Fruit fly (Drosophila melanogaster) whole organism, embryonic: ENCODE results near the gene pyd.

ENCODE experiments used
- Asciz ChIP-seq: fragments of 200-800 bp; sonication (Bioruptor generic); optimal IDR thresholded peaks from 2 replicates; lab custom pipeline; 2017; ENCODE audit warnings: missing biosample characterization, mild to moderate bottlenecking, missing genetic modification characterization, missing genetic modification reagents
- CG10209 ChIP-seq: fragments of 200-800 bp; sonication (Bioruptor generic); optimal IDR thresholded peaks from 3 replicates; lab custom pipeline; 2017; ENCODE audit warnings: missing biosample characterization, mild to moderate bottlenecking, missing genetic modification characterization, missing genetic modification reagents
- CG10979 ChIP-seq: fragments of 200-800 bp; sonication (Bioruptor generic); optimal IDR thresholded peaks from 2 replicates; lab custom pipeline; 2018; ENCODE audit warnings: missing biosample characterization, mild to moderate bottlenecking, missing genetic modification characterization, moderate library complexity
- CG11504 ChIP-seq: fragments of 200-800 bp; sonication (Bioruptor generic); optimal IDR thresholded peaks from 3 replicates; lab custom pipeline; 2019; ENCODE audit warnings: missing biosample characterization, mild to moderate bottlenecking, missing genetic modification characterization, moderate library complexity
- CG11695 ChIP-seq: fragments of 200-800 bp; sonication (Bioruptor generic); IDR thresholded peaks from 3 replicates; pipeline ENCODE4 v1.3.6; 2022; ENCODE audit warnings: missing biosample characterization, missing genetic modification characterization
- CG12769 ChIP-seq: fragments of 200-800 bp; sonication (Bioruptor generic); optimal IDR thresholded peaks from 2 replicates; lab custom pipeline; 2019; ENCODE audit warnings: missing biosample characterization, mild to moderate bottlenecking, missing genetic modification characterization, moderate library complexity
- CG13424 ChIP-seq: fragments of 200-800 bp; sonication (Bioruptor generic); optimal IDR thresholded peaks from 2 replicates; lab custom pipeline; 2019; ENCODE audit warnings: missing biosample characterization, mild to moderate bottlenecking, missing genetic modification characterization, moderate library complexity
- CG13775 ChIP-seq: fragments of 200-800 bp; sonication (Bioruptor generic); optimal IDR thresholded peaks from 3 replicates; lab custom pipeline; 2017; ENCODE audit warnings: missing biosample characterization, mild to moderate bottlenecking, missing genetic modification characterization
- CG14667 ChIP-seq: fragments of 200-800 bp; sonication (Bioruptor generic); IDR thresholded peaks from 2 replicates; pipeline ENCODE4 v1.3.6; 2022; ENCODE audit warnings: missing biosample characterization, missing genetic modification characterization
- CG15011 ChIP-seq: fragments of 200-800 bp; sonication (Bioruptor generic); optimal IDR thresholded peaks from 3 replicates; lab custom pipeline; 2018; ENCODE audit warnings: missing biosample characterization, mild to moderate bottlenecking, missing genetic modification characterization
- CG16863 ChIP-seq: fragments of 200-800 bp; sonication (Bioruptor generic); optimal IDR thresholded peaks from 3 replicates; lab custom pipeline; 2016; ENCODE audit warnings: missing biosample characterization, missing genetic modification characterization
- CG18764 ChIP-seq: fragments of 200-800 bp; sonication (Bioruptor generic); optimal IDR thresholded peaks from 3 replicates; lab custom pipeline; 2016; ENCODE audit warnings: missing biosample characterization, missing genetic modification characterization
- CG2712 ChIP-seq: fragments of 200-800 bp; optimal IDR thresholded peaks from 3 replicates; lab custom pipeline; 2019; ENCODE audit warnings: missing biosample characterization, mild to moderate bottlenecking, missing genetic modification characterization, moderate library complexity
- CG31224 ChIP-seq: fragments of 200-800 bp; sonication (Bioruptor generic); IDR thresholded peaks from 2 replicates; pipeline ENCODE4 v1.3.6; 2022; ENCODE audit warnings: missing biosample characterization, missing genetic modification characterization
- CG31441 ChIP-seq: fragments of 200-800 bp; sonication (Bioruptor generic); IDR thresholded peaks from 2 replicates; pipeline ENCODE4 v1.3.6; 2022; ENCODE audit warnings: missing biosample characterization, missing genetic modification characterization
- CG33213 ChIP-seq: fragments of 200-800 bp; sonication (Bioruptor generic); optimal IDR thresholded peaks from 3 replicates; lab custom pipeline; 2016; ENCODE audit warnings: missing biosample characterization, missing genetic modification characterization
- CG3407 ChIP-seq: fragments of 200-800 bp; sonication (Bioruptor generic); optimal IDR thresholded peaks from 2 replicates; lab custom pipeline; 2018; ENCODE audit warnings: missing biosample characterization, mild to moderate bottlenecking, missing genetic modification characterization
- CG3838 ChIP-seq: fragments of 200-800 bp; sonication (Bioruptor generic); optimal IDR thresholded peaks from 3 replicates; lab custom pipeline; 2016; ENCODE audit warnings: missing biosample characterization, missing genetic modification characterization
- CG4282 ChIP-seq: fragments of 200-800 bp; sonication (Bioruptor generic); optimal IDR thresholded peaks from 2 replicates; lab custom pipeline; 2016; ENCODE audit warnings: missing biosample characterization, missing genetic modification characterization
- CG8359 ChIP-seq: fragments of 200-800 bp; sonication (Bioruptor generic); optimal IDR thresholded peaks from 2 replicates; lab custom pipeline; 2017; ENCODE audit warnings: missing biosample characterization, mild to moderate bottlenecking, missing genetic modification characterization, borderline replicate concordance
- CG8478 ChIP-seq: fragments of >200 bp; optimal IDR thresholded peaks from 2 replicates; lab custom pipeline; 2018
- CG9609 ChIP-seq: fragments of 200-800 bp; sonication (Bioruptor generic); optimal IDR thresholded peaks from 3 replicates; lab custom pipeline; 2016; ENCODE audit warnings: missing biosample characterization, missing genetic modification characterization
- CG9797 ChIP-seq: fragments of 200-800 bp; sonication (Bioruptor generic); optimal IDR thresholded peaks from 3 replicates; lab custom pipeline; 2018; ENCODE audit warnings: missing biosample characterization, mild to moderate bottlenecking, missing genetic modification characterization
- CG9876 ChIP-seq: fragments of 200-800 bp; sonication (Bioruptor generic); optimal IDR thresholded peaks from 2 replicates; lab custom pipeline; 2016; ENCODE audit warnings: missing biosample characterization, missing genetic modification characterization
- Gsc ChIP-seq: fragments of 200-800 bp; sonication (Bioruptor generic); IDR thresholded peaks from 2 replicates; pipeline ENCODE4 v1.3.6; 2022; ENCODE audit warnings: missing biosample characterization, missing genetic modification characterization
- HHEX ChIP-seq: fragments of 200-800 bp; sonication (Bioruptor generic); optimal IDR thresholded peaks from 3 replicates; lab custom pipeline; 2017; ENCODE audit warnings: missing biosample characterization, mild to moderate bottlenecking, missing genetic modification characterization, missing genetic modification reagents
- Hey ChIP-seq: fragments of 200-800 bp; sonication (Bioruptor generic); optimal IDR thresholded peaks from 3 replicates; lab custom pipeline; 2018; ENCODE audit warnings: missing biosample characterization, mild to moderate bottlenecking, missing genetic modification characterization
- Hr3 ChIP-seq: fragments of 200-800 bp; sonication (Bioruptor generic); optimal IDR thresholded peaks from 3 replicates; lab custom pipeline; 2016; ENCODE audit warnings: missing biosample characterization, missing genetic modification characterization
- Mad ChIP-seq: fragments of 200-800 bp; sonication (Bioruptor generic); optimal IDR thresholded peaks from 2 replicates; lab custom pipeline; 2016; ENCODE audit warnings: missing biosample characterization, missing genetic modification characterization
- NFAT ChIP-seq: fragments of 200-800 bp; sonication (Bioruptor generic); IDR thresholded peaks from 2 replicates; pipeline ENCODE4 v1.3.6; 2022; ENCODE audit warnings: missing biosample characterization, missing genetic modification characterization
- Oli ChIP-seq: fragments of 200-800 bp; sonication (Bioruptor generic); optimal IDR thresholded peaks from 2 replicates; lab custom pipeline; 2018; ENCODE audit warnings: missing biosample characterization, mild to moderate bottlenecking, missing genetic modification characterization, moderate library complexity
- Optix ChIP-seq: fragments of 200-800 bp; sonication (Bioruptor generic); IDR thresholded peaks from 3 replicates; pipeline ENCODE4 v1.3.6; 2022; ENCODE audit warnings: missing biosample characterization, missing genetic modification characterization
- Sry-β ChIP-seq: fragments of 200-800 bp; sonication (Bioruptor generic); optimal IDR thresholded peaks from 2 replicates; lab custom pipeline; 2018; ENCODE audit warnings: missing biosample characterization, mild to moderate bottlenecking, missing genetic modification characterization, moderate library complexity
- ab ChIP-seq: fragments of 200-800 bp; sonication (Bioruptor generic); optimal IDR thresholded peaks from 2 replicates; lab custom pipeline; 2016; ENCODE audit warnings: missing biosample characterization, missing genetic modification characterization
- bab2 ChIP-seq: fragments of 200-800 bp; sonication (Bioruptor generic); optimal IDR thresholded peaks from 2 replicates; lab custom pipeline; 2016; ENCODE audit warnings: missing biosample characterization, missing genetic modification characterization
- btn ChIP-seq: fragments of 200-800 bp; sonication (Bioruptor generic); optimal IDR thresholded peaks from 2 replicates; lab custom pipeline; 2016; ENCODE audit warnings: missing biosample characterization, missing genetic modification characterization
- disco-r ChIP-seq: fragments of 200-800 bp; sonication (Bioruptor generic); optimal IDR thresholded peaks from 2 replicates; lab custom pipeline; 2016; ENCODE audit warnings: missing biosample characterization, missing genetic modification characterization
- gsb ChIP-seq: fragments of 200-800 bp; sonication (Bioruptor generic); IDR thresholded peaks from 2 replicates; pipeline ENCODE4 v1.3.6; 2022; ENCODE audit warnings: missing biosample characterization, missing genetic modification characterization
- lab ChIP-seq: fragments of 200-800 bp; sonication (Bioruptor generic); optimal IDR thresholded peaks from 3 replicates; lab custom pipeline; 2017; ENCODE audit warnings: missing biosample characterization, missing genetic modification characterization, mild to moderate bottlenecking, moderate library complexity, missing genetic modification reagents
- luna ChIP-seq: fragments of 200-800 bp; sonication (Bioruptor generic); optimal IDR thresholded peaks from 2 replicates; lab custom pipeline; 2016; ENCODE audit warnings: missing biosample characterization, missing genetic modification characterization
- mam ChIP-seq: fragments of 200-800 bp; sonication (Bioruptor generic); optimal IDR thresholded peaks from 3 replicates; lab custom pipeline; 2016; ENCODE audit warnings: missing biosample characterization, missing genetic modification characterization
- mld ChIP-seq: fragments of 200-800 bp; sonication (Bioruptor generic); IDR thresholded peaks from 3 replicates; pipeline ENCODE4 v1.3.6; 2022; ENCODE audit warnings: missing biosample characterization, missing genetic modification characterization; ENCODE audit not compliant: partially characterized antibody
- org-1 ChIP-seq: fragments of 200-800 bp; sonication (Bioruptor generic); optimal IDR thresholded peaks from 2 replicates; lab custom pipeline; 2017; ENCODE audit warnings: missing biosample characterization, missing genetic modification characterization
- ranshi ChIP-seq: fragments of 200-800 bp; sonication (Bioruptor generic); IDR thresholded peaks from 2 replicates; pipeline ENCODE4 v1.3.6; 2022; ENCODE audit warnings: missing biosample characterization, missing genetic modification characterization
- shn ChIP-seq: fragments of 200-800 bp; sonication (Bioruptor generic); optimal IDR thresholded peaks from 3 replicates; lab custom pipeline; 2016; ENCODE audit warnings: missing biosample characterization, missing genetic modification characterization
- sima ChIP-seq: fragments of 200-800 bp; sonication (Bioruptor generic); optimal IDR thresholded peaks from 2 replicates; lab custom pipeline; 2016; ENCODE audit warnings: missing biosample characterization, missing genetic modification characterization
- tap ChIP-seq: fragments of 200-800 bp; optimal IDR thresholded peaks from 3 replicates; lab custom pipeline; 2019; ENCODE audit warnings: missing biosample characterization, mild to moderate bottlenecking, missing genetic modification characterization, moderate library complexity
- ttk ChIP-seq: fragments of 200-800 bp; sonication (Bioruptor generic); IDR thresholded peaks from 2 replicates; pipeline ENCODE4 v2.1.2; 2022; ENCODE audit warnings: missing biosample characterization, missing genetic modification characterization
- vnd ChIP-seq: fragments of 200-800 bp; sonication (Bioruptor generic); IDR thresholded peaks from 3 replicates; pipeline ENCODE4 v1.3.6; 2022; ENCODE audit warnings: missing biosample characterization, missing genetic modification characterization; ENCODE audit not compliant: partially characterized antibody
- vvl ChIP-seq: fragments of 200-800 bp; sonication (Bioruptor generic); IDR thresholded peaks from 2 replicates; pipeline ENCODE4 v1.3.6; 2022; ENCODE audit warnings: missing biosample characterization, missing genetic modification characterization
- wdn ChIP-seq: fragments of 200-800 bp; sonication (Bioruptor generic); IDR thresholded peaks from 2 replicates; pipeline ENCODE4 v1.3.6; 2022; ENCODE audit warnings: missing biosample characterization, missing genetic modification characterization
- wor ChIP-seq: fragments of 200-800 bp; sonication (Bioruptor generic); IDR thresholded peaks from 2 replicates; pipeline ENCODE4 v1.3.6; 2022; ENCODE audit warnings: missing biosample characterization, missing genetic modification characterization

pyd gene

DNA sequence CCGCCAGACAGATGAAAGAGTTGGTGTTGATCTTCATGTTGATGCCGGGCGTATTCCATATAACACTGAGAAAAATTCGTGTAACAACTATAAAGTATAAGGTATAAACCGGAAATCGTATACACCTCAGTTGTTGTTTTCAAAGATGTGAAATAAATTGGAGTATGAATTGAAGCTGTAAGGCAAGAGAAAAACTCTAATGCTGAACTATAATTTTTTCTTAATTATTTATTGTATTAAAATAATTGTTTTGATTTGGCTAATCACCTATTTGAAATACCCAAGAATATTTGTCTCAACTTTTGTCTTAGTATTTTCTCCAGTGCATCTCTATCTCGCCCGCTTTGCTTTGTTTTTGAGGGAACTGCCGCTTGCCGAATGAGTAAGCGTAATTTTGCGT is 28.6 kb upstream of the pyd start (continued):
- TF ChIP-seq wor = peak; percentile 39; the same call in 1 of the 2 replicates
- peak; percentile 47 for TF ChIP-seq CG10209 (GFP tag; lab: Kevin White, UChicago)
- TF ChIP-seq CG11695 (GFP tag; lab: Robert Waterston, UW) = 0 out of 3 replicates have a peak, but pooled peaks have one; percentile 60
- TF ChIP-seq tap = peak; percentile 70
- peak; percentile 49; the same call in 1 of the 2 replicates for TF ChIP-seq ttk (GFP tag; lab: Robert Waterston, UW)
- TF ChIP-seq CG9876 (GFP tag; lab: Kevin White, UChicago) = no peak
- peak; percentile 27 for TF ChIP-seq CG8359 (GFP tag; lab: Kevin White, UChicago)
- peak; percentile 38 for TF ChIP-seq lab (GFP tag; lab: Kevin White, UChicago)
- no peak for TF ChIP-seq CG9797 (GFP tag; lab: Kevin White, UChicago)
- no peak for TF ChIP-seq mam
- TF ChIP-seq ranshi = peak; percentile 38; the same call in 1 of the 2 replicates
- TF ChIP-seq sima (GFP tag; lab: Kevin White, UChicago) = no peak
- peak; percentile 76 for TF ChIP-seq Oli (tag; lab: Kevin White, UChicago)
- TF ChIP-seq bab2 (GFP tag; lab: Kevin White, UChicago) = no peak
- TF ChIP-seq btn (GFP tag; lab: Kevin White, UChicago) = no peak
- TF ChIP-seq CG14667 = no peak
- TF ChIP-seq disco-r = no peak
- TF ChIP-seq shn (GFP tag; lab: Kevin White, UChicago) = no peak
- peak; percentile 39 for TF ChIP-seq CG3407 (GFP tag; lab: Kevin White, UChicago)
- no peak for TF ChIP-seq CG8478
- no peak for TF ChIP-seq CG12769 (tag; lab: Kevin White, UChicago)
- no peak for TF ChIP-seq ab (GFP tag; lab: Kevin White, UChicago)
- TF ChIP-seq Mad (GFP tag; lab: Kevin White, UChicago) = no peak
- no peak for TF ChIP-seq CG15011
- 0 out of 2 replicates have a peak, but pooled peaks have one; percentile 42 for TF ChIP-seq wdn (GFP tag; lab: Robert Waterston, UW)
- TF ChIP-seq Gsc (GFP tag; lab: Robert Waterston, UW) = no peak
- no peak for TF ChIP-seq CG4282
- peak; percentile 68 for TF ChIP-seq Asciz
- TF ChIP-seq Optix (GFP tag; lab: Robert Waterston, UW) = no peak
- peak; percentile 27 for TF ChIP-seq CG13775 (GFP tag; lab: Kevin White, UChicago)
- no peak for TF ChIP-seq mld
- no peak for TF ChIP-seq CG3838 (GFP tag; lab: Kevin White, UChicago)
- TF ChIP-seq CG31441 = peak; percentile 83
- peak; percentile 86 for TF ChIP-seq CG11504 (tag; lab: Kevin White, UChicago)
- no peak for TF ChIP-seq CG33213
- TF ChIP-seq CG2712 (tag; lab: Kevin White, UChicago) = peak; percentile 77
- TF ChIP-seq CG13424 = peak; percentile 68
- no peak for TF ChIP-seq CG31224 (GFP tag; lab: Robert Waterston, UW)
- no peak for TF ChIP-seq CG16863 (GFP tag; lab: Kevin White, UChicago)
- TF ChIP-seq CG9609 (GFP tag; lab: Kevin White, UChicago) = no peak
- TF ChIP-seq vvl (GFP tag; lab: Robert Waterston, UW) = peak; percentile 42; the same call in 1 of the 2 replicates
- TF ChIP-seq vnd (GFP tag; lab: Robert Waterston, UW) = no peak
- peak; percentile 46 for TF ChIP-seq HHEX (GFP tag; lab: Kevin White, UChicago)
- TF ChIP-seq CG10979 = peak; percentile 63
- peak; percentile 56 for TF ChIP-seq Hr3 (GFP tag; lab: Kevin White, UChicago)
- peak; percentile 11 for TF ChIP-seq CG18764 (GFP tag; lab: Kevin White, UChicago)
- peak; percentile 44 for TF ChIP-seq org-1 (GFP tag; lab: Kevin White, UChicago)
- peak; percentile 33; the same call in 1 of the 2 replicates for TF ChIP-seq gsb
- no peak for TF ChIP-seq Hey (tag; lab: Kevin White, UChicago)
- TF ChIP-seq luna = no peak
- TF ChIP-seq NFAT = no peak
- TF ChIP-seq Sry-β (GFP tag; lab: Kevin White, UChicago) = no peak
